Fruit fly (Drosophila melanogaster) whole organism, prepupa: ENCODE results near the gene dpr20.

Experiments used
- Blimp-1 ChIP-seq: fragments of 200-800 bp; sonication (Bioruptor generic); optimal IDR thresholded peaks from 3 replicates; lab custom pipeline; 2017; ENCODE audit warnings: missing biosample characterization, missing genetic modification characterization, mild to moderate bottlenecking, moderate library complexity, missing genetic modification reagents
- CG10631 ChIP-seq: fragments of 200-800 bp; sonication (Bioruptor generic); optimal IDR thresholded peaks from 2 replicates; lab custom pipeline; 2016; ENCODE audit warnings: missing biosample characterization, missing genetic modification characterization
- CG10669 ChIP-seq: fragments of 200-800 bp; sonication (Bioruptor generic); optimal IDR thresholded peaks from 3 replicates; lab custom pipeline; 2018; ENCODE audit warnings: missing biosample characterization, mild to moderate bottlenecking, missing genetic modification characterization, moderate library complexity
- CG11294 ChIP-seq: fragments of 200-800 bp; sonication (Bioruptor generic); IDR thresholded peaks from 2 replicates; pipeline ENCODE4 v1.3.6; 2022; ENCODE audit warnings: missing biosample characterization, missing genetic modification characterization
- CG11762 ChIP-seq: fragments of 200-800 bp; sonication (Bioruptor generic); optimal IDR thresholded peaks from 3 replicates; lab custom pipeline; 2016; ENCODE audit warnings: missing biosample characterization, missing genetic modification characterization; ENCODE audit not compliant: insufficient read depth
- CG11902 ChIP-seq: fragments of 200-800 bp; sonication (Bioruptor generic); optimal IDR thresholded peaks from 3 replicates; lab custom pipeline; 2016; ENCODE audit warnings: missing biosample characterization, missing genetic modification characterization
- CG15336 ChIP-seq: fragments of 200-800 bp; sonication (Bioruptor generic); IDR thresholded peaks from 2 replicates; pipeline ENCODE4 v1.3.6; 2022; ENCODE audit warnings: missing biosample characterization, missing genetic modification characterization
- CG1621 ChIP-seq: fragments of 200-800 bp; sonication (Bioruptor generic); optimal IDR thresholded peaks from 3 replicates; lab custom pipeline; 2018; ENCODE audit warnings: missing biosample characterization, mild to moderate bottlenecking, missing genetic modification characterization
- CG3032 ChIP-seq: fragments of 200-800 bp; optimal IDR thresholded peaks from 2 replicates; lab custom pipeline; 2019; ENCODE audit warnings: missing biosample characterization, mild to moderate bottlenecking, missing genetic modification characterization, moderate library complexity
- CG31627 ChIP-seq: fragments of 200-800 bp; sonication (Bioruptor generic); optimal IDR thresholded peaks from 3 replicates; lab custom pipeline; 2016; ENCODE audit warnings: missing biosample characterization, missing genetic modification characterization
- CG32006 ChIP-seq: fragments of 200-800 bp; sonication (Bioruptor generic); optimal IDR thresholded peaks from 3 replicates; lab custom pipeline; 2017; ENCODE audit warnings: missing biosample characterization, mild to moderate bottlenecking, missing genetic modification characterization
- CG34406 ChIP-seq: fragments of 200-800 bp; sonication (Bioruptor generic); optimal IDR thresholded peaks from 3 replicates; lab custom pipeline; 2016; ENCODE audit warnings: missing biosample characterization, missing genetic modification characterization
- CG3919 ChIP-seq: fragments of 200-800 bp; sonication (Bioruptor generic); optimal IDR thresholded peaks from 3 replicates; lab custom pipeline; 2016; ENCODE audit warnings: missing biosample characterization, missing genetic modification characterization
- CG6808 ChIP-seq: fragments of 200-800 bp; sonication (Bioruptor generic); optimal IDR thresholded peaks from 3 replicates; lab custom pipeline; 2017; ENCODE audit warnings: missing biosample characterization, missing genetic modification characterization, mild to moderate bottlenecking, moderate library complexity, missing genetic modification reagents
- CG6854 ChIP-seq: fragments of 200-800 bp; sonication (Bioruptor generic); optimal IDR thresholded peaks from 2 replicates; lab custom pipeline; 2017; ENCODE audit warnings: missing biosample characterization, mild to moderate bottlenecking, missing genetic modification characterization
- CG7368 ChIP-seq: fragments of 200-800 bp; sonication (Bioruptor generic); optimal IDR thresholded peaks from 3 replicates; lab custom pipeline; 2016; ENCODE audit warnings: missing biosample characterization, missing genetic modification characterization
- CG8119 ChIP-seq: fragments of 200-800 bp; sonication (Bioruptor generic); IDR thresholded peaks from 3 replicates; pipeline ENCODE4 v1.3.6; 2022; ENCODE audit warnings: missing biosample characterization, missing genetic modification characterization
- CG8319 ChIP-seq: fragments of 200-800 bp; sonication (Bioruptor generic); optimal IDR thresholded peaks from 3 replicates; lab custom pipeline; 2016; ENCODE audit warnings: missing biosample characterization, missing genetic modification characterization
- CG9139 ChIP-seq: fragments of 200-800 bp; sonication (Bioruptor generic); optimal IDR thresholded peaks from 3 replicates; lab custom pipeline; 2017; ENCODE audit warnings: missing biosample characterization, mild to moderate bottlenecking, missing genetic modification characterization
- Eip75B ChIP-seq: fragments of 200-800 bp; sonication (Bioruptor generic); optimal IDR thresholded peaks from 3 replicates; lab custom pipeline; 2016; ENCODE audit warnings: missing biosample characterization, missing genetic modification characterization
- Eip78C ChIP-seq: fragments of 200-800 bp; sonication (Bioruptor generic); peaks from one replicate; lab custom pipeline; 2016; ENCODE audit warnings: missing biosample characterization, missing genetic modification characterization
- Eip93F ChIP-seq: fragments of 200-800 bp; sonication (Bioruptor generic); optimal IDR thresholded peaks from 2 replicates; lab custom pipeline; 2016; ENCODE audit warnings: missing biosample characterization, mild to moderate bottlenecking, missing genetic modification characterization
- Ets21C ChIP-seq: fragments of 200-800 bp; sonication (Bioruptor generic); optimal IDR thresholded peaks from 3 replicates; lab custom pipeline; 2016; ENCODE audit warnings: missing biosample characterization, missing genetic modification characterization
- Ets96B ChIP-seq: fragments of 200-800 bp; optimal IDR thresholded peaks from 2 replicates; lab custom pipeline; 2019; ENCODE audit warnings: missing biosample characterization, mild to moderate bottlenecking, missing genetic modification characterization, moderate library complexity
- Gug ChIP-seq: fragments of 200-800 bp; sonication (Bioruptor generic); IDR thresholded peaks from 2 replicates; pipeline ENCODE4 v1.3.6; 2022; ENCODE audit warnings: missing biosample characterization, missing genetic modification characterization
- Hr38 ChIP-seq: sonication (Bioruptor generic); optimal IDR thresholded peaks from 2 replicates; lab custom pipeline; 2016; ENCODE audit warnings: missing biosample characterization, missing genetic modification characterization
- Hr39 ChIP-seq: fragments of 200-800 bp; sonication (Bioruptor generic); optimal IDR thresholded peaks from 2 replicates; lab custom pipeline; 2016; ENCODE audit warnings: missing biosample characterization, missing genetic modification characterization
- Hr4 ChIP-seq: fragments of 200-800 bp; sonication (Bioruptor generic); optimal IDR thresholded peaks from 3 replicates; lab custom pipeline; 2016; ENCODE audit warnings: missing biosample characterization, missing genetic modification characterization
- Lpt ChIP-seq: fragments of 200-800 bp; sonication (Bioruptor generic); optimal IDR thresholded peaks from 3 replicates; lab custom pipeline; 2016; ENCODE audit warnings: missing biosample characterization, missing genetic modification characterization
- Met ChIP-seq: fragments of 200-800 bp; sonication (Bioruptor generic); optimal IDR thresholded peaks from 3 replicates; lab custom pipeline; 2016; ENCODE audit warnings: missing biosample characterization, missing genetic modification characterization
- OdsH ChIP-seq: fragments of 200-800 bp; sonication (Bioruptor generic); optimal IDR thresholded peaks from 3 replicates; lab custom pipeline; 2016; ENCODE audit warnings: missing biosample characterization, missing genetic modification characterization
- Smox ChIP-seq: fragments of 200-800 bp; sonication (Bioruptor generic); optimal IDR thresholded peaks from 3 replicates; lab custom pipeline; 2016; ENCODE audit warnings: missing biosample characterization, missing genetic modification characterization
- Sox102F ChIP-seq: fragments of 200-800 bp; sonication (Bioruptor generic); optimal IDR thresholded peaks from 2 replicates; lab custom pipeline; 2016; ENCODE audit warnings: missing biosample characterization, mild to moderate bottlenecking, missing genetic modification characterization
- Sox14 ChIP-seq: fragments of 200-800 bp; sonication (Bioruptor generic); optimal IDR thresholded peaks from 3 replicates; lab custom pipeline; 2016; ENCODE audit warnings: missing biosample characterization, missing genetic modification characterization
- achi ChIP-seq: fragments of 200-800 bp; sonication (Bioruptor generic); optimal IDR thresholded peaks from 3 replicates; lab custom pipeline; 2016; ENCODE audit warnings: missing biosample characterization, missing genetic modification characterization
- acj6 ChIP-seq: fragments of 200-800 bp; sonication (Bioruptor generic); optimal IDR thresholded peaks from 3 replicates; lab custom pipeline; 2016; ENCODE audit warnings: missing biosample characterization, missing genetic modification characterization
- dac ChIP-seq: fragments of 200-800 bp; sonication (Bioruptor generic); optimal IDR thresholded peaks from 2 replicates; lab custom pipeline; 2017; ENCODE audit warnings: missing biosample characterization, mild to moderate bottlenecking, missing genetic modification characterization
- dsx ChIP-seq: fragments of 200-800 bp; optimal IDR thresholded peaks from 3 replicates; lab custom pipeline; 2019; ENCODE audit warnings: missing biosample characterization, mild to moderate bottlenecking, missing genetic modification characterization, moderate library complexity; ENCODE audit not compliant: poor library complexity, severe bottlenecking
- eg ChIP-seq: fragments of 200-800 bp; sonication (Bioruptor generic); IDR thresholded peaks from 3 replicates; pipeline ENCODE4 v1.3.6; 2022; ENCODE audit warnings: missing biosample characterization, missing genetic modification characterization
- esn ChIP-seq: fragments of 200-800 bp; sonication (Bioruptor generic); optimal IDR thresholded peaks from 2 replicates; lab custom pipeline; 2016; ENCODE audit warnings: missing biosample characterization, mild to moderate bottlenecking, missing genetic modification characterization, moderate library complexity
- fd59A ChIP-seq: fragments of 200-800 bp; sonication (Bioruptor generic); optimal IDR thresholded peaks from 2 replicates; lab custom pipeline; 2017; ENCODE audit warnings: missing biosample characterization, mild to moderate bottlenecking, missing genetic modification characterization, missing genetic modification reagents
- fd85E ChIP-seq: fragments of 200-800 bp; sonication (Bioruptor generic); optimal IDR thresholded peaks from 3 replicates; lab custom pipeline; 2016; ENCODE audit warnings: missing biosample characterization, missing genetic modification characterization
- lz ChIP-seq: fragments of 200-800 bp; sonication (Bioruptor generic); optimal IDR thresholded peaks from 3 replicates; lab custom pipeline; 2016; ENCODE audit warnings: missing biosample characterization, missing genetic modification characterization
- net ChIP-seq: fragments of 200-800 bp; sonication (Bioruptor generic); optimal IDR thresholded peaks from 3 replicates; lab custom pipeline; 2016; ENCODE audit warnings: missing biosample characterization, missing genetic modification characterization
- pdm3 ChIP-seq: fragments of 200-800 bp; sonication (Bioruptor generic); optimal IDR thresholded peaks from 3 replicates; lab custom pipeline; 2016; ENCODE audit warnings: missing biosample characterization, missing genetic modification characterization
- salr ChIP-seq, 2 experiments: fragments of 200-800 bp; sonication (Bioruptor generic); optimal IDR thresholded peaks; 3 replicates each; lab custom pipeline; 2016 to 2018; ENCODE audit warnings: missing biosample characterization in 2 of 2, missing genetic modification characterization in 2 of 2, mild to moderate bottlenecking in 1 of 2
- spab ChIP-seq: fragments of 200-800 bp; sonication (Bioruptor generic); optimal IDR thresholded peaks from 2 replicates; lab custom pipeline; 2017; ENCODE audit warnings: missing biosample characterization, mild to moderate bottlenecking, missing genetic modification characterization, missing genetic modification reagents
- svp ChIP-seq: fragments of 200-800 bp; sonication (Bioruptor generic); peaks from one replicate; lab custom pipeline; 2016; ENCODE audit warnings: missing biosample characterization, missing genetic modification characterization

dpr20 gene

dm6 chr3L:818438-819138 is 38.5 kb downstream of the dpr20 start (continued):
- TF ChIP-seq CG6808 (GFP tag; lab: Kevin White, UChicago) (peak; percentile 14), net (GFP tag; lab: Kevin White, UChicago) (peak; percentile 36), CG11902 (GFP tag; lab: Kevin White, UChicago) (peak; percentile 48), CG8319 (peak; percentile 59), pdm3 (GFP tag; lab: Kevin White, UChicago) (peak; percentile 64), spab (no peak), CG3919 (peak; percentile 70), Hr4 (GFP tag; lab: Kevin White, UChicago) (peak; percentile 56), CG3032 (tag; lab: Kevin White, UChicago) (peak; percentile 34), Sox14 (GFP tag; lab: Kevin White, UChicago) (peak; percentile 34), Gug (no peak), Ets21C (GFP tag; lab: Kevin White, UChicago) (peak; percentile 58), Hr38 (GFP tag; lab: Kevin White, UChicago) (no peak), fd59A (GFP tag; lab: Kevin White, UChicago) (peak; percentile 7), fd85E (GFP tag; lab: Kevin White, UChicago) (no peak), Smox (GFP tag; lab: Kevin White, UChicago) (peak; percentile 61), Eip78C (GFP tag; lab: Kevin White, UChicago) (peak; percentile 93), Ets96B (tag; lab: Kevin White, UChicago) (peak; percentile 46), Sox102F (GFP tag; lab: Kevin White, UChicago) (peak; percentile 58), CG6854 (no peak), lz (peak; percentile 45)

DNA sequence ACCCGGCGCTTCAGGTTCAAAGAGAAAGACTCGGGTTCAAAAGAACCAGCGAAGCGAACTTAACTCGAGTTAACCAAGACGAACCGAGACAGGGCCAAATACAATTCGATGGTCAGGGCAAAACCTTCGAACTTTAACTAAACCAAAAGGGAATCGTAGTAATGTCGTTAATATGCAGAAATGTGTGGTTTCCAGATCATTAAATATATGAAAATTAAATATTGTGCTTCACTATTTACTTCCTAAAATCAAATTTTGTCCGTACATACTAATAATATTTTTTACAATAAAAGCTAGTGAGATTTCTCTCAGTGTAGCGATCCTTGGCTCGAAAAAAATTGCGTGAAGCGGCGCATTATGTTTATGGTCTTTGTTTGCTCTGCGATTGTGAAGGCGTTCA is 39.3 kb downstream of the dpr20 start:
- TF ChIP-seq Met (GFP tag; lab: Kevin White, UChicago) (peak; percentile 74), eg (GFP tag; lab: Robert Waterston, UW) (no peak), Lpt (GFP tag; lab: Kevin White, UChicago) (no peak), CG10669 (GFP tag; lab: Kevin White, UChicago) (peak; percentile 37), CG3032 (tag; lab: Kevin White, UChicago) (peak; percentile 7), Blimp-1 (GFP tag; lab: Kevin White, UChicago) (no peak), CG1621 (peak; percentile 16), dsx (peak; percentile 26), Eip75B (GFP tag; lab: Kevin White, UChicago) (peak; percentile 54), CG7368 (GFP tag; lab: Kevin White, UChicago) (peak; percentile 1), Hr39 (GFP tag; lab: Kevin White, UChicago) (peak; percentile 37), Sox102F (GFP tag; lab: Kevin White, UChicago) (peak; percentile 69), net (GFP tag; lab: Kevin White, UChicago) (peak; percentile 36), esn (peak; percentile 67), CG11902 (GFP tag; lab: Kevin White, UChicago) (peak; percentile 34), Eip93F (GFP tag; lab: Kevin White, UChicago) (no peak), Smox (GFP tag; lab: Kevin White, UChicago) (peak; percentile 62), spab (no peak), CG10631 (GFP tag; lab: Kevin White, UChicago) (peak; percentile 50), CG3919 (peak; percentile 70), CG34406 (GFP tag; lab: Kevin White, UChicago) (peak; percentile 56), acj6 (GFP tag; lab: Kevin White, UChicago) (peak; percentile 69), CG8119 (GFP tag; lab: Robert Waterston, UW) (peak; percentile 43; the same call in 1 of the 3 replicates), svp (GFP tag; lab: Kevin White, UChicago) (peak; percentile 84), achi (GFP tag; lab: Kevin White, UChicago) (peak; percentile 49), OdsH (peak; percentile 56), Ets21C (GFP tag; lab: Kevin White, UChicago) (peak; percentile 30), CG11294 (GFP tag; lab: Robert Waterston, UW) (no peak), Ets96B (tag; lab: Kevin White, UChicago) (peak; percentile 39), CG32006 (GFP tag; lab: Kevin White, UChicago) (no peak), CG6854 (peak; percentile 37), CG11762 (GFP tag; lab: Kevin White, UChicago) (peak; percentile 60), CG15336 (GFP tag; lab: Robert Waterston, UW) (no peak), dac (GFP tag; lab: Kevin White, UChicago) (no peak), Sox14 (GFP tag; lab: Kevin White, UChicago) (peak; percentile 41), salr (GFP tag; optimal IDR thresholded peaks at IDR 0.05; lab: Kevin White, UChicago) (no peak), CG9139 (GFP tag; lab: Kevin White, UChicago) (no peak), CG31627 (GFP tag; lab: Kevin White, UChicago) (peak; percentile 53)
